Worm (Caenorhabditis elegans): ENCODE measurements around the gene srab-21.

DNA sequence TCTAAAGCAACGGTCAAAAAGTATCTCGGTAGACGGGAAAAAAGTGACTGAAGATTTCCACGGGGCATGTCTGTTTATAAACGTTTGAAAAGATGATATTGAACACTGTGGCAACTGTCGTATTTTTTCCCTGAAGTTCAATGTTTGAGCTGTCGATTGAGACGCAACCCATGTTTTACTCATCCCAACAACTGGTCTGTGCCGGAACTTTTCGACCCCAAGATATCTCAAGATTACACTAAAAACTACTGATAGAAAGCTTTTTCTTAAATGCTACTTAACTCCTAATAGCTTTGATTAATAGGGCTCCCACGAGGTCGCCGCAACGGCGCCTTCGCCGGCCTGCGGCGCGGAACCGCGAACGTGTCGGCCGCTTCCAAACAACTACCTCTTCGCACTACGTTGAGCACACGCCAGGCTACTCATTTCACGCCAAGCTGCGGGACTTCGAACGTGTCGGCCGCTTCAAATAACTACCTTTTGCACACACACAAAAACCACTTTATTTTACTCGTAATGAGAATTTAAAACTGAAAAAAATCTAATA, 29.5 kb downstream of the srab-21 start, which contains the start of gene T20D4.15:
- TF ChIP-seq rnt-1 (tag; optimal IDR thresholded peaks at IDR 0.05), result no peak
- TF ChIP-seq pag-3 (tag; optimal IDR thresholded peaks at IDR 0.05; ENCODE audit: borderline replicate concordance), result no peak
- no peak for TF ChIP-seq pqm-1 (tag; optimal IDR thresholded peaks at IDR 0.05)
- no peak for TF ChIP-seq ceh-6 (GFP tag; optimal IDR thresholded peaks at IDR 0.05)
- TF ChIP-seq tbx-7 (tag; optimal IDR thresholded peaks at IDR 0.05), result no peak
- no peak for TF ChIP-seq che-1 (tag; optimal IDR thresholded peaks at IDR 0.05)
- no peak for TF ChIP-seq nhr-11 (tag; optimal IDR thresholded peaks at IDR 0.05)
- TF ChIP-seq pha-2 (tag; optimal IDR thresholded peaks at IDR 0.05), result no peak
- TF ChIP-seq fkh-10 (GFP tag; optimal IDR thresholded peaks at IDR 0.05), result no peak
- TF ChIP-seq ceh-31 (tag; optimal IDR thresholded peaks at IDR 0.05), result no peak
- TF ChIP-seq hlh-13 (GFP tag; optimal IDR thresholded peaks at IDR 0.05), result no peak
